Fruit fly (Drosophila melanogaster) whole organism, adult: Measurements from ENCODE around the gene Kul.

Source experiments
- CG11617 ChIP-seq: fragments of 200-800 bp; sonication (Bioruptor generic); optimal IDR thresholded peaks from 2 replicates; lab custom pipeline; 2017; ENCODE audit warnings: mild to moderate bottlenecking, missing biosample characterization, missing genetic modification reagents, missing genetic modification characterization
- CG12768 ChIP-seq: fragments of 200-800 bp; sonication (Bioruptor generic); optimal IDR thresholded peaks from 2 replicates; lab custom pipeline; 2017; ENCODE audit warnings: missing biosample characterization, missing genetic modification characterization, mild to moderate bottlenecking, moderate library complexity, missing genetic modification reagents
- CG14711 ChIP-seq: fragments of 200-800 bp; sonication (Bioruptor generic); optimal IDR thresholded peaks from 2 replicates; lab custom pipeline; 2018; ENCODE audit warnings: missing biosample characterization, mild to moderate bottlenecking, missing genetic modification characterization, moderate library complexity
- CG1620 ChIP-seq: fragments of 200-800 bp; sonication (Bioruptor generic); optimal IDR thresholded peaks from 2 replicates; lab custom pipeline; 2016; ENCODE audit warnings: missing biosample characterization, missing genetic modification characterization
- CG33017 ChIP-seq: fragments of 200-800 bp; sonication (Bioruptor generic); optimal IDR thresholded peaks from 2 replicates; lab custom pipeline; 2018; ENCODE audit warnings: missing biosample characterization, mild to moderate bottlenecking, missing genetic modification characterization, moderate library complexity
- CG5204 ChIP-seq: fragments of 200-800 bp; sonication (Bioruptor generic); optimal IDR thresholded peaks from 2 replicates; lab custom pipeline; 2016; ENCODE audit warnings: missing biosample characterization, missing genetic modification characterization
- CG7045 ChIP-seq: fragments of 200-800 bp; sonication (Bioruptor generic); optimal IDR thresholded peaks from 2 replicates; lab custom pipeline; 2017; ENCODE audit warnings: missing biosample characterization, mild to moderate bottlenecking, missing genetic modification characterization
- CG7101 ChIP-seq: fragments of 200-800 bp; sonication (Bioruptor generic); optimal IDR thresholded peaks from 2 replicates; lab custom pipeline; 2018; ENCODE audit warnings: missing biosample characterization, mild to moderate bottlenecking, missing genetic modification characterization, moderate library complexity
- Clk ChIP-seq: fragments of 200-800 bp; sonication (Bioruptor generic); optimal IDR thresholded peaks from 2 replicates; lab custom pipeline; 2017; ENCODE audit warnings: missing biosample characterization, missing genetic modification characterization
- Crg-1 ChIP-seq: fragments of 200-800 bp; sonication (Bioruptor generic); optimal IDR thresholded peaks from 2 replicates; lab custom pipeline; 2016; ENCODE audit warnings: missing biosample characterization, missing genetic modification characterization
- Hr96 ChIP-seq: fragments of 200-800 bp; sonication (Bioruptor generic); optimal IDR thresholded peaks from 2 replicates; lab custom pipeline; 2016; ENCODE audit warnings: missing biosample characterization, missing genetic modification characterization
- Mnt ChIP-seq: fragments of 200-800 bp; sonication (Bioruptor generic); optimal IDR thresholded peaks from 2 replicates; lab custom pipeline; 2016; ENCODE audit warnings: missing biosample characterization, mild to moderate bottlenecking, missing genetic modification characterization
- bab1 ChIP-seq: fragments of 200-800 bp; sonication (Bioruptor generic); optimal IDR thresholded peaks from 3 replicates; lab custom pipeline; 2019; ENCODE audit warnings: missing biosample characterization, mild to moderate bottlenecking, missing genetic modification characterization, moderate library complexity
- cic ChIP-seq: fragments of 200-800 bp; sonication (Bioruptor generic); optimal IDR thresholded peaks from 2 replicates; lab custom pipeline; 2017; ENCODE audit warnings: missing biosample characterization, mild to moderate bottlenecking, missing genetic modification characterization, moderate library complexity
- cnc ChIP-seq, 2 experiments: fragments of >200 bp; optimal IDR thresholded peaks; 2 replicates each; lab custom pipeline; 2017
- kay ChIP-seq: fragments of 200-800 bp; sonication (Bioruptor generic); peaks from one replicate; lab custom pipeline; 2016; ENCODE audit warnings: missing biosample characterization, missing genetic modification characterization, borderline replicate concordance
- ovo ChIP-seq: fragments of 200-800 bp; sonication (Bioruptor generic); optimal IDR thresholded peaks from 2 replicates; lab custom pipeline; 2016; ENCODE audit warnings: missing biosample characterization, missing genetic modification characterization
- pad ChIP-seq: fragments of 200-800 bp; sonication (Bioruptor generic); optimal IDR thresholded peaks from 3 replicates; lab custom pipeline; 2017; ENCODE audit warnings: missing biosample characterization, missing genetic modification characterization, mild to moderate bottlenecking, moderate library complexity, missing genetic modification reagents
- tj ChIP-seq: fragments of 200-800 bp; sonication (Bioruptor generic); optimal IDR thresholded peaks from 3 replicates; lab custom pipeline; 2017; ENCODE audit warnings: missing biosample characterization, mild to moderate bottlenecking, missing genetic modification characterization, moderate library complexity
- toe ChIP-seq: fragments of 200-800 bp; sonication (Bioruptor generic); optimal IDR thresholded peaks from 2 replicates; lab custom pipeline; 2016; ENCODE audit warnings: missing biosample characterization, missing genetic modification characterization

Gene Kul

DNA sequence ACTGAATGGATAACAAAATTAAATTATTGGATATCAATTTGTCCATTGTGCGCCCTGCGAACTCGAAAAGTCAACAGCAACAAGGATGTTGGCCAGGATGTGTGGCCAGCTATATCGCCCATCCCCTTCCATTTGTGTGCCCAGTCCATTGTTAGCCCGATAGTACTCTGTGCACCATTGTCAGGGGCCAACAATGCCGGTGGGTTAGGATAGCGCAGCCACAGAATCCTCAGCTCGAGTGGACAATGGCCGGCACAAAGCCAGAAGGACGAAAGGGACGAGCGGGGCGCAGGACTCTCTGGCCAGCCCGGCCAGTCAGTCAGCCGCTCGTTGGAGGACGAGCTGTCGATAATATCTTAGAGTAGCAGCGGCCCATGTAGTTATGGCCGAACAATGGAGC is 27.8 kb upstream of the Kul start:
- TF ChIP-seq ovo (GFP tag; lab: Kevin White, UChicago) (no peak), CG14711 (no peak), CG1620 (GFP tag; lab: Kevin White, UChicago) (no peak), tj (GFP tag; lab: Kevin White, UChicago) (no peak), Hr96 (GFP tag; lab: Kevin White, UChicago) (no peak)

DNA sequence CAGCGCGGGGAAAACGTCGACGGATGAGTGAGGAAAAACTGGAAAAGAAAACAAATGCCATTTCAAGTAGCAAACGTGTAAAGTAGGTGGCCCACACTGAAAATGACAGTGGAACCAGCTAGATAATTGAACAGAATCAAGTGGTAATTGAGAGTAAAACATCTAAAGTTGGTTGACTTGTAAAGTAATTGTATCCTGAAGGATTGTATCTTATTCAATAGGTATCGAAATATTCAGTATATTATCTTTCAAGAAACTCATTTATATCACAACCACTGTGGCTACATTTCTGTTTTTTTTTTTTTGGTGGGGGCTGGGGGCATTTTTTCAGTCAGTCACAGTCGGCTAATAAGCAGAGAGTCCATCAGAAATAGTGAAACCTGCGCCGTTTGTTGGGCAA is 26.4 kb upstream of the Kul start:
- TF ChIP-seq Mnt (GFP tag; lab: Kevin White, UChicago) (no peak), CG7045 (GFP tag; lab: Kevin White, UChicago) (no peak), Clk (GFP tag; lab: Kevin White, UChicago) (no peak), pad (GFP tag; lab: Kevin White, UChicago) (no peak), cic (no peak), CG12768 (no peak), CG1620 (GFP tag; lab: Kevin White, UChicago) (no peak), ovo (GFP tag; lab: Kevin White, UChicago) (no peak), bab1 (GFP tag; lab: Kevin White, UChicago) (no peak), CG14711 (no peak), CG7101 (no peak), cnc (optimal IDR thresholded peaks at IDR 0.05; lab: Kevin White, UChicago) (no peak), Hr96 (GFP tag; lab: Kevin White, UChicago) (no peak), CG5204 (GFP tag; lab: Kevin White, UChicago) (no peak)

DNA sequence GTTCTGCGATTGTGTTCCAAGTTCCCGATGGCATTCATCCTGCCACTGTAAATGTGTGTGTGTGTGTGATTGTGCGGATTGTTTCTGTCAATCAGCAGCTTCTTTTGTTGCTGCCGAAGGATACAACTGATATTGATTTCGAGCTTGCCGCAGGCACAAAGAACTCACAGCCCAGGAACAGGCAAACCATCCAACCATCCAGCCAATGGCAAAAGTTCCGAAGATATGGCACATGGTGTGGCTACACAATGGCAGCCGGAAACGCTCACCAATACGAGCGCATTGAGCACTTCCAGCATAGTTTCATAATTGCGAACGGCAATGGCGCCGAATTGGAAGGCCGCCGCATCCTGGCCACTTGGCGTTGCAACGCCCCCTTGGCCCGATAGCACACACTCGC is 23.9 kb upstream of the Kul start:
- no peak for TF ChIP-seq CG5204 (GFP tag; lab: Kevin White, UChicago)
- TF ChIP-seq CG33017 (tag; lab: Kevin White, UChicago) = no peak
- TF ChIP-seq CG11617 = no peak

DNA sequence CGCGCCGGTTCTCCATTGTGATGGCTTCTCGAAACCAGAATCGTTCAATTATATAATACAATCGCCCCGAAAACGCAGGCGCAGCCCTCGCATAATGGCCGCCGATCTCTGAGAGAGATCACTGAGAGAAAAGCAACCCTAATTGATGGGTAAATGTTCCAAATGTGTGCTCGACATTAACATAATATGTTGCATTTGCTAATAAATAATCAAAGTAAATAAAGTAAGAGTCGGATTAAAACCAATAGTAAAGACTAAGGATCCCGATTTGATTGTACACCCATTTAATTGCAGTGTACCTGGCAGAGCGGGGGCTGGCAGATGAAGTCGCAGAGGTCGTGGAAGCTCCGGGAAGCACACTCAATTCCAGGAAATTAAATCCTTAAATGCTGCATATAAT is 21.1 kb upstream of the Kul start:
- TF ChIP-seq CG7101 (no peak), ovo (GFP tag; lab: Kevin White, UChicago) (no peak), tj (GFP tag; lab: Kevin White, UChicago) (no peak), Mnt (GFP tag; lab: Kevin White, UChicago) (no peak), CG5204 (GFP tag; lab: Kevin White, UChicago) (no peak), CG11617 (no peak), CG14711 (no peak), Hr96 (GFP tag; lab: Kevin White, UChicago) (no peak), CG33017 (tag; lab: Kevin White, UChicago) (no peak), CG7045 (GFP tag; lab: Kevin White, UChicago) (no peak), bab1 (GFP tag; lab: Kevin White, UChicago) (no peak), CG1620 (GFP tag; lab: Kevin White, UChicago) (no peak), toe (GFP tag; lab: Kevin White, UChicago) (no peak), Clk (GFP tag; lab: Kevin White, UChicago) (no peak)

DNA sequence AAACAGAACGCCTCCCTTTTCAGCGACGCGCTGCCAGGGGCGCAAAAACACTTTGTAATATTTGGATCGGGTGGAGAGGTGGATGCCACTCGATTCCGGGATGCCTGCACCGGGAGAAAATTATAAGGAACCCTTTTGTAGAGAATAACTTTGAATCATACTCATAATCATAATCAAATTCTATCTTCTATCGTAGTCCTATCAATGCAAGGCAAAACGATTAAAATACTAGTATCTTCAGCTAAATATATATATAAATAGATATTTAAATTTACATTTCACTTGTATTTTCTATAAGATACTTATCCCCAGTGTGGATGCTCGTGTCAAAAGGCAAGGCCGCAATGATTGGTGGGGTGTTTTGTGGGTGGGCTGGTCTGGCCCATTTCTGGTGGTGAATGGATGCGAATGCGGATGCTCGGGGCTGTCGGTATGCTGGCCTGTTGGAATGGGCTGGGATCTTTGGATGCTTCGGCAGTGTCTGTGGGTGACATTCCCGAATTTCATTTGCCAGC is 19.8 kb upstream of the Kul start:
- TF ChIP-seq Crg-1 (no peak), cic (no peak), ovo (GFP tag; lab: Kevin White, UChicago) (no peak), toe (GFP tag; lab: Kevin White, UChicago) (no peak), bab1 (GFP tag; lab: Kevin White, UChicago) (no peak)

DNA sequence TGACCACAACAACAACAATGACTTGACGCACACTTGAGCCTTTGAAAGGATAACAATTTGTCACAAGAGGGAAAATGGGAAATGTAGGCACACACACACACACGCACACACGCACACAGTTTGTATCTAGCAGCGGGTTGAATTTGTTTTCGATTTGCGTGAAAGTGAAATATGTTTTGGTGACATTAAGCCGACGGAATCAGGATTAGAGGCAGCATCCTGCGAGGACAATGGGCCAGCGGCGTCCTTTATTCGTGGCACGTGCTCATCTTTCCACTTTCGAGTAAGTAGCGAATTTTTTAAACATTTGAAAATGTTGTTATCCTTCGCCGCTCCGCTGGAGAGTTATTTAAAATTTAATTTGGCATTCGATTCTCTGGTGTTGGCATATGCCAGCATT is 18.4 kb upstream of the Kul start:
- no peak for TF ChIP-seq CG33017 (tag; lab: Kevin White, UChicago)
- no peak for TF ChIP-seq CG7045 (GFP tag; lab: Kevin White, UChicago)
- no peak for TF ChIP-seq CG1620 (GFP tag; lab: Kevin White, UChicago)
- no peak for TF ChIP-seq cnc (optimal IDR thresholded peaks at IDR 0.05; lab: Kevin White, UChicago)
- no peak for TF ChIP-seq Hr96 (GFP tag; lab: Kevin White, UChicago)
- TF ChIP-seq kay = no peak
- TF ChIP-seq CG12768 = no peak
- no peak for TF ChIP-seq cic
- TF ChIP-seq Clk (GFP tag; lab: Kevin White, UChicago) = no peak
- no peak for TF ChIP-seq ovo (GFP tag; lab: Kevin White, UChicago)
- no peak for TF ChIP-seq CG14711
- no peak for TF ChIP-seq tj (GFP tag; lab: Kevin White, UChicago)
- TF ChIP-seq pad (GFP tag; lab: Kevin White, UChicago) = no peak
- no peak for TF ChIP-seq CG11617
- TF ChIP-seq CG5204 (GFP tag; lab: Kevin White, UChicago) = no peak
- TF ChIP-seq CG7101 = no peak
- no peak for TF ChIP-seq Crg-1

DNA sequence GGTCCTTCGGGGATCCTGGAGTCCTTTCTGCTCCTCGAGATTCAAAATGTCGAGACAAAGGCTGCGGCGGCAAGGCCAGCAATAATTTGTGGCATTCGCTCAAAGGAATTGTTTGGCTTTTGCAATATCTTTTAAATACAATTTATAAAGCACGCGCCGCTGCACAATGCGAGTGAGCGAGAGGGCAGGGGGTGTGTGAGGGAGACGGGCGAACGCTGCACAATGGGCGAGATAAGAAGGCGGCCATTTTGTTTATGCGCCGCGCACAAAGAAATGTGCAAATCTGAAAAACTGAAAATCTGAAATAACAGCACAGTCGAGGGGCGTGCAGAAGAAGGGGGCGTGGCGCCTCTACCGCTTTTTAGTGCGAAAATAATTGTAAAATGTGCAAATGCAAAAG is 17.3 kb upstream of the Kul start:
- TF ChIP-seq Crg-1 (no peak), kay (no peak), Mnt (GFP tag; lab: Kevin White, UChicago) (no peak), ovo (GFP tag; lab: Kevin White, UChicago) (no peak), CG1620 (GFP tag; lab: Kevin White, UChicago) (no peak), pad (GFP tag; lab: Kevin White, UChicago) (no peak)
